Fruit fly (Drosophila melanogaster) whole organism, adult: ENCODE data around the gene Sytbeta.

ENCODE experiments used
- CG11617 ChIP-seq: fragments of 200-800 bp; sonication (Bioruptor generic); optimal IDR thresholded peaks from 2 replicates; lab custom pipeline; 2017; ENCODE audit warnings: mild to moderate bottlenecking, missing biosample characterization, missing genetic modification reagents, missing genetic modification characterization
- CG12768 ChIP-seq: fragments of 200-800 bp; sonication (Bioruptor generic); optimal IDR thresholded peaks from 2 replicates; lab custom pipeline; 2017; ENCODE audit warnings: missing biosample characterization, missing genetic modification characterization, mild to moderate bottlenecking, moderate library complexity, missing genetic modification reagents
- CG14711 ChIP-seq: fragments of 200-800 bp; sonication (Bioruptor generic); optimal IDR thresholded peaks from 2 replicates; lab custom pipeline; 2018; ENCODE audit warnings: missing biosample characterization, mild to moderate bottlenecking, missing genetic modification characterization, moderate library complexity
- CG1620 ChIP-seq: fragments of 200-800 bp; sonication (Bioruptor generic); optimal IDR thresholded peaks from 2 replicates; lab custom pipeline; 2016; ENCODE audit warnings: missing biosample characterization, missing genetic modification characterization
- CG33017 ChIP-seq: fragments of 200-800 bp; sonication (Bioruptor generic); optimal IDR thresholded peaks from 2 replicates; lab custom pipeline; 2018; ENCODE audit warnings: missing biosample characterization, mild to moderate bottlenecking, missing genetic modification characterization, moderate library complexity
- CG5204 ChIP-seq: fragments of 200-800 bp; sonication (Bioruptor generic); optimal IDR thresholded peaks from 2 replicates; lab custom pipeline; 2016; ENCODE audit warnings: missing biosample characterization, missing genetic modification characterization
- CG7045 ChIP-seq: fragments of 200-800 bp; sonication (Bioruptor generic); optimal IDR thresholded peaks from 2 replicates; lab custom pipeline; 2017; ENCODE audit warnings: missing biosample characterization, mild to moderate bottlenecking, missing genetic modification characterization
- CG7101 ChIP-seq: fragments of 200-800 bp; sonication (Bioruptor generic); optimal IDR thresholded peaks from 2 replicates; lab custom pipeline; 2018; ENCODE audit warnings: missing biosample characterization, mild to moderate bottlenecking, missing genetic modification characterization, moderate library complexity
- Clk ChIP-seq: fragments of 200-800 bp; sonication (Bioruptor generic); optimal IDR thresholded peaks from 2 replicates; lab custom pipeline; 2017; ENCODE audit warnings: missing biosample characterization, missing genetic modification characterization
- Crg-1 ChIP-seq: fragments of 200-800 bp; sonication (Bioruptor generic); optimal IDR thresholded peaks from 2 replicates; lab custom pipeline; 2016; ENCODE audit warnings: missing biosample characterization, missing genetic modification characterization
- Hr96 ChIP-seq: fragments of 200-800 bp; sonication (Bioruptor generic); optimal IDR thresholded peaks from 2 replicates; lab custom pipeline; 2016; ENCODE audit warnings: missing biosample characterization, missing genetic modification characterization
- Mnt ChIP-seq: fragments of 200-800 bp; sonication (Bioruptor generic); optimal IDR thresholded peaks from 2 replicates; lab custom pipeline; 2016; ENCODE audit warnings: missing biosample characterization, mild to moderate bottlenecking, missing genetic modification characterization
- bab1 ChIP-seq: fragments of 200-800 bp; sonication (Bioruptor generic); optimal IDR thresholded peaks from 3 replicates; lab custom pipeline; 2019; ENCODE audit warnings: missing biosample characterization, mild to moderate bottlenecking, missing genetic modification characterization, moderate library complexity
- cic ChIP-seq: fragments of 200-800 bp; sonication (Bioruptor generic); optimal IDR thresholded peaks from 2 replicates; lab custom pipeline; 2017; ENCODE audit warnings: missing biosample characterization, mild to moderate bottlenecking, missing genetic modification characterization, moderate library complexity
- cnc ChIP-seq, 2 experiments: fragments of >200 bp; optimal IDR thresholded peaks; 2 replicates each; lab custom pipeline; 2017
- kay ChIP-seq: fragments of 200-800 bp; sonication (Bioruptor generic); peaks from one replicate; lab custom pipeline; 2016; ENCODE audit warnings: missing biosample characterization, missing genetic modification characterization, borderline replicate concordance
- ovo ChIP-seq: fragments of 200-800 bp; sonication (Bioruptor generic); optimal IDR thresholded peaks from 2 replicates; lab custom pipeline; 2016; ENCODE audit warnings: missing biosample characterization, missing genetic modification characterization
- pad ChIP-seq: fragments of 200-800 bp; sonication (Bioruptor generic); optimal IDR thresholded peaks from 3 replicates; lab custom pipeline; 2017; ENCODE audit warnings: missing biosample characterization, missing genetic modification characterization, mild to moderate bottlenecking, moderate library complexity, missing genetic modification reagents
- tj ChIP-seq: fragments of 200-800 bp; sonication (Bioruptor generic); optimal IDR thresholded peaks from 3 replicates; lab custom pipeline; 2017; ENCODE audit warnings: missing biosample characterization, mild to moderate bottlenecking, missing genetic modification characterization, moderate library complexity
- toe ChIP-seq: fragments of 200-800 bp; sonication (Bioruptor generic); optimal IDR thresholded peaks from 2 replicates; lab custom pipeline; 2016; ENCODE audit warnings: missing biosample characterization, missing genetic modification characterization

Gene Sytbeta

dm6 chr3L:15098659-15099512 is 34.1 kb upstream of the Sytbeta start:
- TF ChIP-seq pad = peak; percentile 66
- TF ChIP-seq CG1620 (GFP tag; lab: Kevin White, UChicago) = no peak
- peak; percentile 73 for TF ChIP-seq CG11617 (GFP tag; lab: Kevin White, UChicago)
- peak; percentile 91 for TF ChIP-seq CG7101
- peak; percentile 56 for TF ChIP-seq kay (GFP tag; lab: Kevin White, UChicago)
- no peak for TF ChIP-seq cnc (optimal IDR thresholded peaks at IDR 0.05; lab: Kevin White, UChicago)
- peak; percentile 57 for TF ChIP-seq Mnt (GFP tag; lab: Kevin White, UChicago)
- TF ChIP-seq bab1 = peak; percentile 36
- no peak for TF ChIP-seq cic (GFP tag; lab: Kevin White, UChicago)
- TF ChIP-seq toe (GFP tag; lab: Kevin White, UChicago) = no peak
- TF ChIP-seq tj (GFP tag; lab: Kevin White, UChicago) = peak; percentile 76
- TF ChIP-seq CG33017 (tag; lab: Kevin White, UChicago) = peak; percentile 92
- peak; percentile 59 for TF ChIP-seq CG7045 (GFP tag; lab: Kevin White, UChicago)
- TF ChIP-seq CG12768 (GFP tag; lab: Kevin White, UChicago) = peak; percentile 80
- TF ChIP-seq Crg-1 = peak; percentile 31
- TF ChIP-seq CG5204 (GFP tag; lab: Kevin White, UChicago) = no peak
- TF ChIP-seq Hr96 = no peak
- peak; percentile 76 for TF ChIP-seq CG14711
- peak; percentile 6 for TF ChIP-seq ovo (GFP tag; lab: Kevin White, UChicago)
- peak; percentile 50 for TF ChIP-seq Clk (GFP tag; lab: Kevin White, UChicago)

dm6 chr3L:15097878-15098520 is 33.2 kb upstream of the Sytbeta start, which contains the start of gene Ctps:
TSS of gene Ctps (plus strand) at chr3L:15097914.
- TF ChIP-seq CG12768 (GFP tag; lab: Kevin White, UChicago) (peak; percentile 16), Clk (GFP tag; lab: Kevin White, UChicago) (no peak), CG7101 (peak; percentile 34), kay (GFP tag; lab: Kevin White, UChicago) (peak; percentile 95), bab1 (peak; percentile 51), Mnt (GFP tag; lab: Kevin White, UChicago) (peak; percentile 61), tj (GFP tag; lab: Kevin White, UChicago) (no peak)

dm6 chr3L:15094589-15095288 is 30.0 kb upstream of the Sytbeta start, which contains the start of the genes sstn, Plp and GlyRS:
TSS of gene sstn (minus strand) at chr3L:15094719.
TSS of gene Plp (minus strand) at chr3L:15094724.
TSS of gene GlyRS (plus strand) at chr3L:15095142.
- TF ChIP-seq CG5204 (GFP tag; lab: Kevin White, UChicago) = no peak
- no peak for TF ChIP-seq CG1620 (GFP tag; lab: Kevin White, UChicago)
- TF ChIP-seq CG12768 (GFP tag; lab: Kevin White, UChicago) = peak; percentile 54
- TF ChIP-seq cic (GFP tag; lab: Kevin White, UChicago) = no peak
- no peak for TF ChIP-seq Hr96
- TF ChIP-seq Mnt (GFP tag; lab: Kevin White, UChicago) = peak; percentile 61
- no peak for TF ChIP-seq Clk (GFP tag; lab: Kevin White, UChicago)
- peak; percentile 81 for TF ChIP-seq kay (GFP tag; lab: Kevin White, UChicago)
- peak; percentile 34 for TF ChIP-seq tj (GFP tag; lab: Kevin White, UChicago)
- TF ChIP-seq Crg-1 = peak; percentile 31
- TF ChIP-seq CG14711 = peak; percentile 60
- TF ChIP-seq pad = peak; percentile 64
- TF ChIP-seq CG33017 (tag; lab: Kevin White, UChicago) = no peak
- peak; percentile 58 for TF ChIP-seq bab1
- peak; percentile 58 for TF ChIP-seq CG7101
- TF ChIP-seq toe (GFP tag; lab: Kevin White, UChicago) = no peak
- peak; percentile 37 for TF ChIP-seq ovo (GFP tag; lab: Kevin White, UChicago)
- TF ChIP-seq CG11617 (GFP tag; lab: Kevin White, UChicago) = peak; percentile 57
- peak; percentile 36 for TF ChIP-seq CG7045 (GFP tag; lab: Kevin White, UChicago)
- TF ChIP-seq cnc (optimal IDR thresholded peaks at IDR 0.05; lab: Kevin White, UChicago) = no peak

- no peak for TF ChIP-seq pad
- no peak for TF ChIP-seq CG14711
- TF ChIP-seq bab1 = peak; percentile 29
- TF ChIP-seq CG12768 (GFP tag; lab: Kevin White, UChicago) = peak; percentile 8
- TF ChIP-seq CG33017 (tag; lab: Kevin White, UChicago) = no peak
- no peak for TF ChIP-seq tj (GFP tag; lab: Kevin White, UChicago)
- no peak for TF ChIP-seq CG1620 (GFP tag; lab: Kevin White, UChicago)
- TF ChIP-seq CG7101 = no peak
- peak; percentile 44 for TF ChIP-seq kay (GFP tag; lab: Kevin White, UChicago)
- TF ChIP-seq Mnt (GFP tag; lab: Kevin White, UChicago) = no peak
- TF ChIP-seq CG7045 (GFP tag; lab: Kevin White, UChicago) = no peak
- no peak for TF ChIP-seq toe (GFP tag; lab: Kevin White, UChicago)
- no peak for TF ChIP-seq Crg-1
- TF ChIP-seq cnc (optimal IDR thresholded peaks at IDR 0.05; lab: Kevin White, UChicago) = no peak
- TF ChIP-seq ovo (GFP tag; lab: Kevin White, UChicago) = peak; percentile 65
- TF ChIP-seq cic (GFP tag; lab: Kevin White, UChicago) = no peak
- TF ChIP-seq CG5204 (GFP tag; lab: Kevin White, UChicago) = no peak
- no peak for TF ChIP-seq Clk (GFP tag; lab: Kevin White, UChicago)
- no peak for TF ChIP-seq Hr96
- TF ChIP-seq CG11617 (GFP tag; lab: Kevin White, UChicago) = no peak
Measured at dm6 chr3L:15093929-15094588, 29.3 kb upstream of the Sytbeta start.
